Worm (Caenorhabditis elegans) whole organism, L1 larva: ENCODE measurements around the gene egl-38.

Source experiments
- C16A3.4 ChIP-seq: fragments of 150-350 bp; optimal IDR thresholded peaks from 2 replicates; lab custom pipeline; 2014; ENCODE audit warnings: missing biosample characterization, missing genetic modification characterization
- C34B4.2 ChIP-seq: sonication (generic microtip); optimal IDR thresholded peaks from 2 replicates; lab custom pipeline; 2017; ENCODE audit warnings: mild to moderate bottlenecking, missing genetic modification characterization, missing compliant biosample characterization
- Y116A8C.19 ChIP-seq: sonication (generic microtip); optimal IDR thresholded peaks from 2 replicates; lab custom pipeline; 2016; ENCODE audit warnings: missing compliant biosample characterization, missing genetic modification characterization, borderline replicate concordance
- alr-1 ChIP-seq: fragments of 200-800 bp; sonication (Bioruptor generic); optimal IDR thresholded peaks from 2 replicates; lab custom pipeline; 2018; ENCODE audit warnings: borderline replicate concordance, mild to moderate bottlenecking, missing genetic modification characterization, missing compliant biosample characterization
- aly-2 ChIP-seq: fragments of 150-350 bp; optimal IDR thresholded peaks from 2 replicates; lab custom pipeline; 2014; ENCODE audit warnings: missing biosample characterization, missing genetic modification characterization
- ama-1 ChIP-seq: fragments of 150-350 bp; optimal IDR thresholded peaks from 2 replicates; lab custom pipeline; 2014
- ceh-82 ChIP-seq, 3 experiments: fragments of 150-350 bp in 1 of 3; sonication (generic microtip) in 2 of 3; optimal IDR thresholded peaks; 2 replicates each; lab custom pipeline; 2014 to 2017; ENCODE audit warnings: missing biosample characterization in 3 of 3, missing genetic modification characterization in 3 of 3
- ceh-90 ChIP-seq: sonication (generic microtip); optimal IDR thresholded peaks from 2 replicates; lab custom pipeline; 2016; ENCODE audit warnings: missing genetic modification characterization, missing compliant biosample characterization
- ces-1 ChIP-seq: fragments of 150-350 bp; optimal IDR thresholded peaks from 2 replicates; lab custom pipeline; 2014; ENCODE audit warnings: missing biosample characterization, missing genetic modification reagents, missing genetic modification characterization
- dsc-1 ChIP-seq: sonication (generic microtip); optimal IDR thresholded peaks from 2 replicates; lab custom pipeline; 2016; ENCODE audit warnings: mild to moderate bottlenecking, missing genetic modification characterization, missing compliant biosample characterization
- efl-1 ChIP-seq, 4 experiments: fragments of 150-350 bp; optimal IDR thresholded peaks in 3 of 4; peaks in 1 of 4; 1 replicate in 1 of 4; 2 replicates in 3 of 4; lab custom pipeline; 2014; ENCODE audit warnings: missing biosample characterization in 2 of 4, missing genetic modification characterization in 2 of 4, missing genetic modification reagents in 2 of 4
- egl-13 ChIP-seq: sonication (generic microtip); optimal IDR thresholded peaks from 2 replicates; lab custom pipeline; 2016; ENCODE audit warnings: missing genotype, missing genetic modification reagents, missing genetic modification characterization, missing compliant biosample characterization
- elt-2 ChIP-seq: sonication (generic microtip); optimal IDR thresholded peaks from 2 replicates; lab custom pipeline; 2016; ENCODE audit warnings: missing genetic modification characterization, mild to moderate bottlenecking, inconsistent platforms, missing compliant biosample characterization, missing genetic modification reagents
- elt-3 ChIP-seq, 6 experiments: fragments of 150-350 bp in 1 of 6; sonication (generic microtip); optimal IDR thresholded peaks; 2 replicates each; lab custom pipeline; 2017 to 2018; ENCODE audit warnings: missing biosample characterization in 6 of 6, missing genetic modification characterization in 6 of 6, inconsistent platforms in 1 of 6
- fkh-4 ChIP-seq: sonication (generic microtip); optimal IDR thresholded peaks from 2 replicates; lab custom pipeline; 2016; ENCODE audit warnings: missing compliant biosample characterization, missing genetic modification characterization, borderline replicate concordance
- fkh-8 ChIP-seq: sonication (generic microtip); optimal IDR thresholded peaks from 2 replicates; lab custom pipeline; 2016; ENCODE audit warnings: mild to moderate bottlenecking, missing genetic modification characterization, missing compliant biosample characterization
- fos-1 ChIP-seq: fragments of 150-350 bp; optimal IDR thresholded peaks from 2 replicates; lab custom pipeline; 2014; ENCODE audit warnings: missing biosample characterization, missing genetic modification characterization
- hlh-17 ChIP-seq: fragments of 200-800 bp; sonication (Bioruptor generic); optimal IDR thresholded peaks from 2 replicates; lab custom pipeline; 2018; ENCODE audit warnings: missing genetic modification characterization, mild to moderate bottlenecking, missing compliant biosample characterization, moderate library complexity, borderline replicate concordance
- hlh-4 ChIP-seq: sonication (generic microtip); optimal IDR thresholded peaks from 2 replicates; lab custom pipeline; 2016; ENCODE audit warnings: mild to moderate bottlenecking, missing genetic modification characterization, missing compliant biosample characterization
- hpl-2 ChIP-seq: fragments of 150-350 bp; optimal IDR thresholded peaks from 2 replicates; lab custom pipeline; 2014; ENCODE audit warnings: missing biosample characterization, missing genetic modification reagents, missing genetic modification characterization
- lin-13 ChIP-seq: fragments of 150-350 bp; optimal IDR thresholded peaks from 2 replicates; lab custom pipeline; 2014; ENCODE audit warnings: missing biosample characterization, missing genetic modification reagents, missing genetic modification characterization
- lin-35 ChIP-seq, 2 experiments: fragments of 150-350 bp; optimal IDR thresholded peaks; 2 replicates each; lab custom pipeline; 2014; ENCODE audit warnings: missing biosample characterization in 2 of 2, missing genetic modification characterization in 2 of 2, missing genetic modification reagents in 2 of 2
- lir-3 ChIP-seq: sonication (generic microtip); optimal IDR thresholded peaks from 2 replicates; lab custom pipeline; 2016; ENCODE audit warnings: mild to moderate bottlenecking, missing genetic modification characterization, moderate library complexity, missing compliant biosample characterization; ENCODE audit not compliant: poor library complexity
- lsy-2 ChIP-seq, 2 experiments: fragments of 150-350 bp; optimal IDR thresholded peaks; 2 replicates each; lab custom pipeline; 2014; ENCODE audit warnings: missing biosample characterization in 2 of 2, missing genetic modification characterization in 2 of 2
- mab-9 ChIP-seq: fragments of 200-800 bp; sonication (Bioruptor generic); IDR thresholded peaks from 2 replicates; pipeline ENCODE4 v1.3.6; 2022; ENCODE audit warnings: missing genetic modification reagents, missing genetic modification characterization, missing compliant biosample characterization
- mef-2 ChIP-seq: fragments of 150-350 bp; optimal IDR thresholded peaks from 2 replicates; lab custom pipeline; 2014; ENCODE audit warnings: missing biosample characterization, missing genetic modification characterization
- nhr-11 ChIP-seq: fragments of 150-350 bp; optimal IDR thresholded peaks from 2 replicates; lab custom pipeline; 2014; ENCODE audit warnings: missing biosample characterization, missing genetic modification characterization
- nhr-12 ChIP-seq: sonication (generic microtip); optimal IDR thresholded peaks from 2 replicates; lab custom pipeline; 2017; ENCODE audit warnings: missing biosample characterization, missing genetic modification characterization
- nhr-19 ChIP-seq: fragments of 200-800 bp; sonication (Bioruptor generic); conservative IDR thresholded peaks from 2 replicates; pipeline ENCODE4 v1.3.6; 2022; ENCODE audit warnings: missing genetic modification characterization, missing compliant biosample characterization
- nhr-237 ChIP-seq: fragments of 150-350 bp; optimal IDR thresholded peaks from 2 replicates; lab custom pipeline; 2014; ENCODE audit warnings: missing biosample characterization, missing genetic modification characterization
- nhr-71 ChIP-seq: sonication (generic microtip); optimal IDR thresholded peaks from 2 replicates; lab custom pipeline; 2016; ENCODE audit warnings: mild to moderate bottlenecking, missing genetic modification characterization, moderate library complexity, missing compliant biosample characterization
- nhr-77 ChIP-seq: fragments of 150-350 bp; optimal IDR thresholded peaks from 2 replicates; lab custom pipeline; 2014; ENCODE audit warnings: missing biosample characterization, missing genetic modification characterization
- nhr-90 ChIP-seq: sonication (generic microtip); optimal IDR thresholded peaks from 2 replicates; lab custom pipeline; 2016; ENCODE audit warnings: mild to moderate bottlenecking, missing genetic modification characterization, missing compliant biosample characterization; ENCODE audit not compliant: poor library complexity
- pag-3 ChIP-seq: sonication (generic microtip); optimal IDR thresholded peaks from 2 replicates; lab custom pipeline; 2017; ENCODE audit warnings: missing genetic modification characterization, mild to moderate bottlenecking, missing compliant biosample characterization, antibody characterized with exemption, borderline replicate concordance; ENCODE audit not compliant: insufficient read depth
- pax-3 ChIP-seq: fragments of 200-800 bp; sonication (Bioruptor generic); optimal IDR thresholded peaks from 2 replicates; lab custom pipeline; 2018; ENCODE audit warnings: mild to moderate bottlenecking, missing genetic modification characterization, moderate library complexity, missing compliant biosample characterization
- rnt-1 ChIP-seq: sonication (generic microtip); optimal IDR thresholded peaks from 2 replicates; lab custom pipeline; 2016; ENCODE audit warnings: mild to moderate bottlenecking, missing genetic modification characterization, moderate library complexity, missing compliant biosample characterization
- skn-1 ChIP-seq: fragments of 150-350 bp; optimal IDR thresholded peaks from 2 replicates; lab custom pipeline; 2014; ENCODE audit warnings: missing biosample characterization, missing genetic modification characterization
- snu-23 ChIP-seq: sonication (generic microtip); optimal IDR thresholded peaks from 2 replicates; lab custom pipeline; 2016; ENCODE audit warnings: missing genetic modification characterization, missing compliant biosample characterization
- sptf-1 ChIP-seq: fragments of 150-350 bp; optimal IDR thresholded peaks from 2 replicates; lab custom pipeline; 2014; ENCODE audit warnings: missing biosample characterization, missing genetic modification characterization
- sup-37 ChIP-seq: fragments of 200-800 bp; sonication (Bioruptor generic); optimal IDR thresholded peaks from 2 replicates; lab custom pipeline; 2018; ENCODE audit warnings: mild to moderate bottlenecking, missing genetic modification characterization, missing compliant biosample characterization
- swsn-7 ChIP-seq: sonication (generic microtip); optimal IDR thresholded peaks from 2 replicates; lab custom pipeline; 2016; ENCODE audit warnings: missing genetic modification characterization, missing compliant biosample characterization
- tlp-1 ChIP-seq: fragments of 150-350 bp; optimal IDR thresholded peaks from 2 replicates; lab custom pipeline; 2014; ENCODE audit warnings: missing biosample characterization, missing genetic modification characterization
- unc-30 ChIP-seq: sonication (generic microtip); optimal IDR thresholded peaks from 2 replicates; lab custom pipeline; 2017; ENCODE audit warnings: missing biosample characterization, missing genetic modification characterization
- unc-62 ChIP-seq: fragments of 150-350 bp; optimal IDR thresholded peaks from 2 replicates; lab custom pipeline; 2014; ENCODE audit warnings: missing biosample characterization, missing genetic modification reagents, missing genetic modification characterization
- unc-86 ChIP-seq: sonication (generic microtip); optimal IDR thresholded peaks from 2 replicates; lab custom pipeline; 2016; ENCODE audit warnings: missing genetic modification characterization, missing compliant biosample characterization
- xbp-1 ChIP-seq: sonication (generic microtip); optimal IDR thresholded peaks from 2 replicates; lab custom pipeline; 2016; ENCODE audit warnings: missing genetic modification characterization, missing compliant biosample characterization
- zag-1 ChIP-seq: fragments of 150-350 bp; optimal IDR thresholded peaks from 2 replicates; lab custom pipeline; 2014; ENCODE audit warnings: missing biosample characterization, missing genetic modification characterization
- ztf-4 ChIP-seq: fragments of 150-350 bp; optimal IDR thresholded peaks from 2 replicates; lab custom pipeline; 2014; ENCODE audit warnings: missing biosample characterization, missing genetic modification characterization

egl-38 gene

ce11 chrIV:10085401-10086187 lies 24.7 kb downstream of the egl-38 start, which contains the start of the genes col-2 and ndc-80 (continued):
- TF ChIP-seq dsc-1 (peak; percentile 28), hpl-2 (GFP tag; lab: Kevin White, UChicago) (no peak), nhr-11 (no peak), zag-1 (tag; lab: Kevin White, UChicago) (no peak), nhr-237 (tag; lab: Kevin White, UChicago) (peak; percentile 51), tlp-1 (no peak), alr-1 (tag; lab: Kevin White, UChicago) (no peak), C16A3.4 (peak; percentile 93), rnt-1 (tag; lab: Kevin White, UChicago) (peak; percentile 88), sup-37 (no peak), unc-62 (GFP tag; lab: Kevin White, UChicago) (no peak), ces-1 (no peak), lsy-2 (tag; optimal IDR thresholded peaks at IDR 0.05; lab: Kevin White, UChicago) (peak; percentile 69 to 92), elt-3 (tag; optimal IDR thresholded peaks at IDR 0.05; lab: Kevin White, UChicago) (peak in 1 of 6 experiments; percentile 68), lin-35 (GFP tag; optimal IDR thresholded peaks at IDR 0.05; lab: Kevin White, UChicago) (peak; percentile 85 to 95), xbp-1 (tag; lab: Kevin White, UChicago) (peak; percentile 71), unc-86 (tag; lab: Kevin White, UChicago) (peak; percentile 38), nhr-12 (tag; lab: Kevin White, UChicago) (no peak), mef-2 (tag; lab: Kevin White, UChicago) (no peak), pag-3 (no peak), C34B4.2 (tag; lab: Kevin White, UChicago) (no peak), sptf-1 (tag; lab: Kevin White, UChicago) (no peak), ztf-4 (tag; lab: Kevin White, UChicago) (no peak), aly-2 (no peak), nhr-90 (tag; lab: Kevin White, UChicago) (peak; percentile 67), egl-13 (no peak), ceh-82 (tag; optimal IDR thresholded peaks at IDR 0.05; lab: Kevin White, UChicago) (peak in 2 of 3 experiments; percentile 36 to 80), hlh-4 (tag; lab: Kevin White, UChicago) (no peak), nhr-19 (GFP tag; lab: Robert Waterston, UW) (peak; percentile 58), ama-1 (lab: Kevin White, UChicago) (no peak), nhr-71 (tag; lab: Kevin White, UChicago) (peak; percentile 83), skn-1 (peak; percentile 70), unc-30 (tag; lab: Kevin White, UChicago) (no peak), lir-3 (peak; percentile 77), hlh-17 (GFP tag; lab: Kevin White, UChicago) (no peak), pax-3 (tag; lab: Kevin White, UChicago) (peak; percentile 52), fos-1 (tag; lab: Kevin White, UChicago) (peak; percentile 67), fkh-4 (no peak), efl-1 (optimal IDR thresholded peaks at IDR 0.05; lab: Kevin White, UChicago) (peak; percentile 91 to 94), efl-1 (GFP tag; optimal IDR thresholded peaks at IDR 0.05 in 1 of 2; lab: Kevin White, UChicago) (peak; percentile 88 to 99), nhr-77 (tag; lab: Kevin White, UChicago) (peak; percentile 73), lin-13 (GFP tag; lab: Kevin White, UChicago) (peak; percentile 71), ceh-90 (tag; lab: Kevin White, UChicago) (no peak), fkh-8 (tag; lab: Kevin White, UChicago) (peak; percentile 49), snu-23 (GFP tag; lab: Kevin White, UChicago) (peak; percentile 82), elt-2 (tag; lab: Kevin White, UChicago) (no peak), swsn-7 (tag; lab: Kevin White, UChicago) (peak; percentile 51), Y116A8C.19 (tag; lab: Kevin White, UChicago) (no peak), mab-9 (GFP tag; lab: Robert Waterston, UW) (no peak)
